Worm (Caenorhabditis elegans) whole organism, L3 larva: ENCODE data around the gene fbxa-73.
"Not testable (repeated sequence)": the region's sequence is repeated elsewhere in the genome, so short reads cannot be mapped to it uniquely, and the experiment has no call there.

Source experiments
- R02D3.7 ChIP-seq: fragments of 150-350 bp; optimal IDR thresholded peaks from 2 replicates; lab custom pipeline; 2014; ENCODE audit warnings: missing biosample characterization, missing genetic modification characterization
- aly-2 ChIP-seq: fragments of 150-350 bp; optimal IDR thresholded peaks from 2 replicates; lab custom pipeline; 2014; ENCODE audit warnings: missing biosample characterization, missing genetic modification characterization
- ama-1 ChIP-seq: fragments of 150-350 bp; optimal IDR thresholded peaks from 2 replicates; lab custom pipeline; 2018
- ceh-28 ChIP-seq: fragments of 150-350 bp; optimal IDR thresholded peaks from 2 replicates; lab custom pipeline; 2014; ENCODE audit warnings: missing biosample characterization, missing genetic modification reagents, missing genetic modification characterization
- daf-12 ChIP-seq: fragments of 150-350 bp; optimal IDR thresholded peaks from 2 replicates; lab custom pipeline; 2014; ENCODE audit warnings: missing biosample characterization, missing genetic modification reagents, missing genetic modification characterization
- egl-5 ChIP-seq: fragments of 150-350 bp; optimal IDR thresholded peaks from 2 replicates; lab custom pipeline; 2017; ENCODE audit warnings: missing biosample characterization, missing genetic modification reagents, missing genetic modification characterization, inconsistent platforms
- elt-1 ChIP-seq: fragments of 150-350 bp; optimal IDR thresholded peaks from 2 replicates; lab custom pipeline; 2014; ENCODE audit warnings: missing biosample characterization, missing genetic modification characterization
- elt-3 ChIP-seq, 3 experiments: fragments of 150-350 bp in 1 of 3; sonication (generic microtip) in 2 of 3; optimal IDR thresholded peaks; 2 replicates in 2 of 3; 4 replicates in 1 of 3; lab custom pipeline; 2014 to 2017; ENCODE audit warnings: missing biosample characterization in 3 of 3, missing genetic modification characterization in 3 of 3
- fkh-10 ChIP-seq: sonication (generic microtip); optimal IDR thresholded peaks from 2 replicates; lab custom pipeline; 2017; ENCODE audit warnings: missing biosample characterization, missing genetic modification reagents, missing genetic modification characterization
- fkh-2 ChIP-seq: fragments of 150-350 bp; optimal IDR thresholded peaks from 2 replicates; lab custom pipeline; 2014; ENCODE audit warnings: missing biosample characterization, missing genetic modification reagents, missing genetic modification characterization
- fos-1 ChIP-seq: fragments of 150-350 bp; optimal IDR thresholded peaks from 2 replicates; lab custom pipeline; 2014; ENCODE audit warnings: missing biosample characterization, missing genetic modification characterization
- hmg-11 ChIP-seq: sonication (generic microtip); optimal IDR thresholded peaks from 2 replicates; lab custom pipeline; 2016; ENCODE audit warnings: missing genetic modification characterization, missing compliant biosample characterization
- jun-1 ChIP-seq: fragments of 150-350 bp; optimal IDR thresholded peaks from 2 replicates; lab custom pipeline; 2014; ENCODE audit warnings: missing biosample characterization, missing genetic modification reagents, missing genetic modification characterization
- lin-15B ChIP-seq: fragments of 150-350 bp; optimal IDR thresholded peaks from 2 replicates; lab custom pipeline; 2014; ENCODE audit warnings: missing biosample characterization, missing genetic modification characterization
- mdl-1 ChIP-seq: fragments of 150-350 bp; optimal IDR thresholded peaks from 2 replicates; lab custom pipeline; 2014; ENCODE audit warnings: missing biosample characterization, missing genetic modification characterization
- mml-1 ChIP-seq: fragments of 150-350 bp; sonication (generic microtip); optimal IDR thresholded peaks from 3 replicates; lab custom pipeline; 2014; ENCODE audit warnings: missing biosample characterization, missing genetic modification characterization
- nfya-1 ChIP-seq: sonication (generic microtip); optimal IDR thresholded peaks from 2 replicates; lab custom pipeline; 2017; ENCODE audit warnings: missing genetic modification characterization, mild to moderate bottlenecking, missing compliant biosample characterization, antibody characterized with exemption, moderate library complexity; ENCODE audit not compliant: insufficient read depth
- nhr-12 ChIP-seq: fragments of 150-350 bp; optimal IDR thresholded peaks from 2 replicates; lab custom pipeline; 2014; ENCODE audit warnings: missing biosample characterization, missing genetic modification characterization
- nhr-23 ChIP-seq: fragments of 150-350 bp; optimal IDR thresholded peaks from 2 replicates; lab custom pipeline; 2014; ENCODE audit warnings: missing biosample characterization, missing genetic modification reagents, missing genetic modification characterization
- nhr-25 ChIP-seq: sonication (generic microtip); optimal IDR thresholded peaks from 2 replicates; lab custom pipeline; 2017; ENCODE audit warnings: missing biosample characterization, missing genetic modification characterization
- nhr-43 ChIP-seq: sonication (generic microtip); optimal IDR thresholded peaks from 2 replicates; lab custom pipeline; 2016; ENCODE audit warnings: mild to moderate bottlenecking, missing genetic modification characterization, missing compliant biosample characterization; ENCODE audit not compliant: poor library complexity, severe bottlenecking
- nhr-76 ChIP-seq: fragments of 150-350 bp; sonication (generic microtip); optimal IDR thresholded peaks from 5 replicates; lab custom pipeline; 2014; ENCODE audit warnings: missing biosample characterization, missing genetic modification characterization
- nhr-77 ChIP-seq: fragments of 150-350 bp; optimal IDR thresholded peaks from 2 replicates; lab custom pipeline; 2014; ENCODE audit warnings: missing biosample characterization, missing genetic modification characterization
- pqm-1 ChIP-seq: fragments of 150-350 bp; optimal IDR thresholded peaks from 2 replicates; lab custom pipeline; 2017; ENCODE audit warnings: missing biosample characterization, missing genetic modification characterization, inconsistent platforms
- sea-2 ChIP-seq: fragments of 150-350 bp; sonication (generic microtip); optimal IDR thresholded peaks from 4 replicates; lab custom pipeline; 2014; ENCODE audit warnings: missing biosample characterization, missing genetic modification reagents, missing genetic modification characterization
- snpc-4 ChIP-seq: fragments of 150-350 bp; optimal IDR thresholded peaks from 2 replicates; lab custom pipeline; 2014; ENCODE audit warnings: missing biosample characterization, missing genetic modification characterization
- tbx-2 ChIP-seq: sonication (generic microtip); optimal IDR thresholded peaks from 2 replicates; lab custom pipeline; 2016; ENCODE audit warnings: mild to moderate bottlenecking, missing genetic modification characterization, missing compliant biosample characterization
- unc-39 ChIP-seq: sonication (generic microtip); optimal IDR thresholded peaks from 4 replicates; lab custom pipeline; 2017; ENCODE audit warnings: missing biosample characterization, missing genetic modification characterization
- unc-62 ChIP-seq: fragments of 150-350 bp; sonication (generic microtip); optimal IDR thresholded peaks from 4 replicates; lab custom pipeline; 2014; ENCODE audit warnings: missing biosample characterization, missing genetic modification reagents, missing genetic modification characterization
- zag-1 ChIP-seq: fragments of 150-350 bp; optimal IDR thresholded peaks from 2 replicates; lab custom pipeline; 2014; ENCODE audit warnings: missing biosample characterization, missing genetic modification characterization
- ztf-4 ChIP-seq: fragments of 150-350 bp; optimal IDR thresholded peaks from 2 replicates; lab custom pipeline; 2014; ENCODE audit warnings: missing biosample characterization, missing genetic modification characterization

fbxa-73 gene

ce11 chrIII:2255522-2255921 is 2.3 kb downstream of the fbxa-73 start, which contains the start of gene fbxa-71:
fbxa-71 (plus strand) TSS chrIII:2255822.
- TF ChIP-seq unc-39 (tag; lab: Kevin White, UChicago), result no peak
- no peak for TF ChIP-seq aly-2 (tag; lab: Kevin White, UChicago)
- no peak for TF ChIP-seq fkh-2
- TF ChIP-seq hmg-11 (tag; lab: Kevin White, UChicago), result no peak
- TF ChIP-seq zag-1 (tag; lab: Kevin White, UChicago), result no peak
- no peak for TF ChIP-seq nhr-25 (tag; lab: Kevin White, UChicago)
- no peak for TF ChIP-seq nhr-23 (tag; lab: Kevin White, UChicago)
- no peak for TF ChIP-seq nhr-76 (tag; lab: Kevin White, UChicago)
- TF ChIP-seq unc-62 (GFP tag; lab: Kevin White, UChicago), result no peak
- TF ChIP-seq elt-1 (tag; lab: Kevin White, UChicago), result no peak
- no peak for TF ChIP-seq tbx-2 (tag; lab: Kevin White, UChicago)

DNA sequence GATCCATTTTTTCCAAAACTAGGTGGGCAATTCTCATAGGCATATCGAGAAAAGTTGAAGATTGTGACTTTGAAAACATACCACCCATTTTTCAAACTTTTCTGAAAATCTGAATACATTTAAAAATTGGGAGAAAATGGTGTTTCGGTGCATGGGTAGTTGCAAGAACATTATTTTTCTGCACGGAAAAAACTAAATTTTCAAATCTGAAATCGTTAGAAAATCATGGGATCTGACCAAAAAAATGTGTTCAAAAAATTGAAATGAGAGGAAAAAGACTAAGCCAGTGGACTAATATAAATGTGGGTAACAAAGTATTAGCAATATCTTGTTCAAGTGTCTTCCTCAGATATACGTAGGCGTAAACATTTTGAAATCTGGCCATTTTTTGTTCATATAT is 5.6 kb downstream of the fbxa-73 start, which contains the start of gene fbxa-43:
TSS of gene fbxa-43 (minus strand) at position 101 of the 400 bp plus-strand sequence.
- TF ChIP-seq nhr-43 (tag; lab: Kevin White, UChicago) (no peak), fos-1 (no peak), R02D3.7 (tag; lab: Kevin White, UChicago) (no peak), fkh-10 (GFP tag; lab: Kevin White, UChicago) (no peak), hmg-11 (tag; lab: Kevin White, UChicago) (no peak), unc-39 (tag; lab: Kevin White, UChicago) (no peak)

DNA sequence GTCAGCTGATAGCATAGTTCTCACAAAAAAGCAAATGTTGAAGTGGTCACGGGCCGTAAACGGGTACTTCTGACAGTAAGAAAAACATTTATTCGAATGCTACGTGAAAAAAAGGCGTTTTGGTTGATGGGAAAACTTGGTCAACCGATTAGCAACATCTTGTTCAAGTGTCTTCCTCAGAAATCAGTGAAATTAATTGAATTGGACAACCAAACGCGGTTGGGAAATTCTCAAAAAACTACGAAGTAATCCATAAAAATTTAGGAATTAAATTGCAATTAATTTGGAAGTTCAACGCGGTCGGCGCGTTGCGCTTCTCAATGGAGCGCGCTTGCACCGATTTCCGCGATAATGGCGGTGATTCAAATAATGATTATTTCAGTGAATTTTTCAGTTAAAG is 6.1 kb downstream of the fbxa-73 start:
- TF ChIP-seq elt-3 (tag; optimal IDR thresholded peaks at IDR 0.05; lab: Kevin White, UChicago) (no peak), mml-1 (tag; lab: Kevin White, UChicago) (no peak), ama-1 (no peak), sea-2 (GFP tag; lab: Kevin White, UChicago) (no peak), nfya-1 (no peak), nhr-25 (tag; lab: Kevin White, UChicago) (no peak), mdl-1 (tag; lab: Kevin White, UChicago) (no peak), daf-12 (tag; lab: Kevin White, UChicago) (no peak), ceh-28 (no peak), egl-5 (tag; lab: Kevin White, UChicago) (no peak), fos-1 (no peak), fkh-2 (no peak), elt-1 (tag; lab: Kevin White, UChicago) (no peak), zag-1 (tag; lab: Kevin White, UChicago) (no peak), jun-1 (tag; lab: Kevin White, UChicago) (no peak), ztf-4 (tag; lab: Kevin White, UChicago) (no peak), nhr-23 (tag; lab: Kevin White, UChicago) (no peak), unc-62 (GFP tag; lab: Kevin White, UChicago) (no peak)

- not testable (repeated sequence) for TF ChIP-seq elt-1 (tag; lab: Kevin White, UChicago); lin-15B; nhr-12 (tag; lab: Kevin White, UChicago)
Observed at ce11 chrIII:2261353-2261752, 8.1 kb downstream of the fbxa-73 start, which contains the start of gene fbxa-42. fbxa-42 (minus strand) TSS chrIII:2261453.

DNA sequence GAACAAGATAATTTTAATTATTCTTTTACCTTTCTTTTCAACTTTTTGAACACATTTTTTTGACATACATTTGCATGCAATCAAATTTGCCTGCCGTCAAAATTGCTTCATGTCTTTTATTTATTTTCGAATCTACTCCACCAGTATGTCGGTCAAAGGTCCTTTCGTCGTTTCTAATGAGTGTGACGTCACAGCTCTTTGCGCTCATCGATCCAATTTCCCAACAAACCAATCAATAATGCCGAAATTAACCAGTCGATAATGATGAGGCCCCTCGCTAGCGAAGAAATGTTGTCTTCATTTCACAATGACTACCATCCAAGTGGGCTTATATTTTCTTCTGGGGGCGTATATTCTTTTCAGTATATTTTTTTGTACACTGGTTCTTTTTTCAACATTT is 9.7 kb downstream of the fbxa-73 start, which contains the start of gene Y54F10BM.6:
TSS of gene Y54F10BM.6 (plus strand) at position 301 of the 400 bp plus-strand sequence.
- TF ChIP-seq nhr-77 (no peak), nhr-43 (tag; lab: Kevin White, UChicago) (no peak), elt-3 (tag; optimal IDR thresholded peaks at IDR 0.05; lab: Kevin White, UChicago) (no peak), nhr-25 (tag; lab: Kevin White, UChicago) (no peak), sea-2 (GFP tag; lab: Kevin White, UChicago) (no peak), daf-12 (tag; lab: Kevin White, UChicago) (no peak), snpc-4 (tag; lab: Kevin White, UChicago) (no peak), elt-1 (tag; lab: Kevin White, UChicago) (no peak), nhr-76 (tag; lab: Kevin White, UChicago) (no peak), pqm-1 (no peak)
- TF ChIP-seq, all 47 proteins: peak for 0
